Worm (Caenorhabditis elegans): Measurements from ENCODE around the gene srbc-41.

The srbc-41 gene

ce11 chrV:1627269-1627668 lies 12.6 kb upstream of the srbc-41 start (continued):
- TF ChIP-seq unc-98 (GFP tag; IDR thresholded peaks at IDR 0.05) (no peak), lin-39 (tag; optimal IDR thresholded peaks at IDR 0.05) (no peak), snpc-4 (tag; optimal IDR thresholded peaks at IDR 0.05) (no peak), ceh-82 (tag; optimal IDR thresholded peaks at IDR 0.05) (peak in 2 of 3 experiments; percentile 10 to 17), elt-3 (tag; optimal IDR thresholded peaks at IDR 0.05) (peak in 1 of 6 experiments; percentile 26), unc-30 (tag; optimal IDR thresholded peaks at IDR 0.05) (no peak), Y116A8C.19 (tag; optimal IDR thresholded peaks at IDR 0.05; ENCODE audit: borderline replicate concordance) (no peak), elt-2 (tag; optimal IDR thresholded peaks at IDR 0.05) (no peak), nhr-85 (tag) (peak; percentile 87), zag-1 (tag; optimal IDR thresholded peaks at IDR 0.05) (no peak), ama-1 (optimal IDR thresholded peaks at IDR 0.05) (no peak)

ce11 chrV:1626720-1627119 lies 12.1 kb upstream of the srbc-41 start, which contains the start of gene nhr-237:
TSS of gene nhr-237 (minus strand) at chrV:1626820.
- no peak for TF ChIP-seq snpc-4 (tag; optimal IDR thresholded peaks at IDR 0.05)
- TF ChIP-seq fkh-4 (tag; optimal IDR thresholded peaks at IDR 0.05; ENCODE audit: borderline replicate concordance), result no peak
- TF ChIP-seq sox-4 (tag; optimal IDR thresholded peaks at IDR 0.05), result no peak
- no peak for TF ChIP-seq lsy-2 (tag; optimal IDR thresholded peaks at IDR 0.05)
- no peak for TF ChIP-seq Y116A8C.19 (tag; optimal IDR thresholded peaks at IDR 0.05; ENCODE audit: borderline replicate concordance)
- no peak for TF ChIP-seq elt-2 (tag; optimal IDR thresholded peaks at IDR 0.05)
- no peak for TF ChIP-seq unc-86 (tag; optimal IDR thresholded peaks at IDR 0.05)
- TF ChIP-seq pax-3 (tag; optimal IDR thresholded peaks at IDR 0.05), result no peak
- TF ChIP-seq nhr-77 (tag; optimal IDR thresholded peaks at IDR 0.05), result no peak
- no peak for TF ChIP-seq unc-62 (GFP tag; optimal IDR thresholded peaks at IDR 0.05)
- TF ChIP-seq isw-1 (GFP tag; IDR thresholded peaks at IDR 0.05), result no peak
- TF ChIP-seq mdl-1 (tag; optimal IDR thresholded peaks at IDR 0.05), result no peak

- TF ChIP-seq ceh-90 (tag; optimal IDR thresholded peaks at IDR 0.05) (no peak), swsn-7 (tag; optimal IDR thresholded peaks at IDR 0.05) (no peak), efl-3 (GFP tag; optimal IDR thresholded peaks at IDR 0.05) (no peak), nhr-19 (GFP tag; conservative IDR thresholded peaks at IDR 0.05) (no peak), ztf-11 (tag; optimal IDR thresholded peaks at IDR 0.05) (no peak), dpl-1 (GFP tag; optimal IDR thresholded peaks at IDR 0.05) (no peak), ztf-4 (tag; optimal IDR thresholded peaks at IDR 0.05) (no peak), unc-98 (GFP tag; IDR thresholded peaks at IDR 0.05) (no peak), unc-30 (tag; optimal IDR thresholded peaks at IDR 0.05) (no peak), Y116A8C.19 (tag; optimal IDR thresholded peaks at IDR 0.05; ENCODE audit: borderline replicate concordance) (no peak), F16B12.6 (tag; optimal IDR thresholded peaks at IDR 0.05) (no peak), fkh-10 (GFP tag; optimal IDR thresholded peaks at IDR 0.05) (no peak), nhr-85 (tag) (no peak)
Measured at ce11 chrV:1624340-1624739, 9.7 kb upstream of the srbc-41 start, which contains the start of gene nhr-110. TSS of gene nhr-110 (minus strand) at chrV:1624440.

DNA sequence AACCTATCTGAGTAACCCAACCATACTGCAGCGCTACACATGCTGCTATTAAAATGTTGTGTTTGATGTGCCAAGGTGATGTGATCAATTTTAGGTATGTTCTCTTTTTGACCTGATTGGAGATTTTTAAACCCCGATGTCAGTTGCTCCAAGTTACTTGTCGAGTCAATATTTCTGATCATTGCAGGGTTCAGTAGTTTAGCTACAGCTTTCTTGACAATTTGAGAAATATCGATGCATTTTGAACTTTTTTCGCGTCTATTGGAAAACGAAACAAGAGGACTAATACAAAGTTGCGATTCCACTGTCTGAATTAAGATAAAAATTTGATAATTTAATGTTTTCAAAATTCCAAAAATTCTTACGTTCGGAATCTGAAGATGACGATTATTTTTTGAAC lies 8.8 kb upstream of the srbc-41 start:
- TF ChIP-seq grh-1 (GFP tag; IDR thresholded peaks at IDR 0.05), result no peak
- no peak for TF ChIP-seq F16B12.6 (tag; optimal IDR thresholded peaks at IDR 0.05)
- TF ChIP-seq rnt-1 (tag; optimal IDR thresholded peaks at IDR 0.05), result no peak
- no peak for TF ChIP-seq pqm-1 (tag; optimal IDR thresholded peaks at IDR 0.05)
- TF ChIP-seq unc-62 (GFP tag; optimal IDR thresholded peaks at IDR 0.05), result no peak
- TF ChIP-seq unc-130 (tag; optimal IDR thresholded peaks at IDR 0.05), result no peak
- no peak for TF ChIP-seq nhr-237 (tag; optimal IDR thresholded peaks at IDR 0.05)
- TF ChIP-seq dpl-1 (GFP tag; optimal IDR thresholded peaks at IDR 0.05), result no peak
- TF ChIP-seq ceh-63 (GFP tag; optimal IDR thresholded peaks at IDR 0.05), result no peak
- TF ChIP-seq alr-1 (tag; optimal IDR thresholded peaks at IDR 0.05; ENCODE audit: borderline replicate concordance), result no peak
